Fruit fly (Drosophila melanogaster) whole organism, adult: Measurements from ENCODE around the gene CG17687.
A peak's percentile ranks its signal among the peaks of the same experiment; 100 is the strongest.

Source experiments
- CG11617 ChIP-seq: fragments of 200-800 bp; sonication (Bioruptor generic); optimal IDR thresholded peaks from 2 replicates; lab custom pipeline; 2017; ENCODE audit warnings: mild to moderate bottlenecking, missing biosample characterization, missing genetic modification reagents, missing genetic modification characterization
- CG12768 ChIP-seq: fragments of 200-800 bp; sonication (Bioruptor generic); optimal IDR thresholded peaks from 2 replicates; lab custom pipeline; 2017; ENCODE audit warnings: missing biosample characterization, missing genetic modification characterization, mild to moderate bottlenecking, moderate library complexity, missing genetic modification reagents
- CG14711 ChIP-seq: fragments of 200-800 bp; sonication (Bioruptor generic); optimal IDR thresholded peaks from 2 replicates; lab custom pipeline; 2018; ENCODE audit warnings: missing biosample characterization, mild to moderate bottlenecking, missing genetic modification characterization, moderate library complexity
- CG1620 ChIP-seq: fragments of 200-800 bp; sonication (Bioruptor generic); optimal IDR thresholded peaks from 2 replicates; lab custom pipeline; 2016; ENCODE audit warnings: missing biosample characterization, missing genetic modification characterization
- CG33017 ChIP-seq: fragments of 200-800 bp; sonication (Bioruptor generic); optimal IDR thresholded peaks from 2 replicates; lab custom pipeline; 2018; ENCODE audit warnings: missing biosample characterization, mild to moderate bottlenecking, missing genetic modification characterization, moderate library complexity
- CG5204 ChIP-seq: fragments of 200-800 bp; sonication (Bioruptor generic); optimal IDR thresholded peaks from 2 replicates; lab custom pipeline; 2016; ENCODE audit warnings: missing biosample characterization, missing genetic modification characterization
- CG7045 ChIP-seq: fragments of 200-800 bp; sonication (Bioruptor generic); optimal IDR thresholded peaks from 2 replicates; lab custom pipeline; 2017; ENCODE audit warnings: missing biosample characterization, mild to moderate bottlenecking, missing genetic modification characterization
- CG7101 ChIP-seq: fragments of 200-800 bp; sonication (Bioruptor generic); optimal IDR thresholded peaks from 2 replicates; lab custom pipeline; 2018; ENCODE audit warnings: missing biosample characterization, mild to moderate bottlenecking, missing genetic modification characterization, moderate library complexity
- Clk ChIP-seq: fragments of 200-800 bp; sonication (Bioruptor generic); optimal IDR thresholded peaks from 2 replicates; lab custom pipeline; 2017; ENCODE audit warnings: missing biosample characterization, missing genetic modification characterization
- Crg-1 ChIP-seq: fragments of 200-800 bp; sonication (Bioruptor generic); optimal IDR thresholded peaks from 2 replicates; lab custom pipeline; 2016; ENCODE audit warnings: missing biosample characterization, missing genetic modification characterization
- Hr96 ChIP-seq: fragments of 200-800 bp; sonication (Bioruptor generic); optimal IDR thresholded peaks from 2 replicates; lab custom pipeline; 2016; ENCODE audit warnings: missing biosample characterization, missing genetic modification characterization
- Mnt ChIP-seq: fragments of 200-800 bp; sonication (Bioruptor generic); optimal IDR thresholded peaks from 2 replicates; lab custom pipeline; 2016; ENCODE audit warnings: missing biosample characterization, mild to moderate bottlenecking, missing genetic modification characterization
- bab1 ChIP-seq: fragments of 200-800 bp; sonication (Bioruptor generic); optimal IDR thresholded peaks from 3 replicates; lab custom pipeline; 2019; ENCODE audit warnings: missing biosample characterization, mild to moderate bottlenecking, missing genetic modification characterization, moderate library complexity
- cic ChIP-seq: fragments of 200-800 bp; sonication (Bioruptor generic); optimal IDR thresholded peaks from 2 replicates; lab custom pipeline; 2017; ENCODE audit warnings: missing biosample characterization, mild to moderate bottlenecking, missing genetic modification characterization, moderate library complexity
- cnc ChIP-seq, 2 experiments: fragments of >200 bp; optimal IDR thresholded peaks; 2 replicates each; lab custom pipeline; 2017
- kay ChIP-seq: fragments of 200-800 bp; sonication (Bioruptor generic); peaks from one replicate; lab custom pipeline; 2016; ENCODE audit warnings: missing biosample characterization, missing genetic modification characterization, borderline replicate concordance
- ovo ChIP-seq: fragments of 200-800 bp; sonication (Bioruptor generic); optimal IDR thresholded peaks from 2 replicates; lab custom pipeline; 2016; ENCODE audit warnings: missing biosample characterization, missing genetic modification characterization
- pad ChIP-seq: fragments of 200-800 bp; sonication (Bioruptor generic); optimal IDR thresholded peaks from 3 replicates; lab custom pipeline; 2017; ENCODE audit warnings: missing biosample characterization, missing genetic modification characterization, mild to moderate bottlenecking, moderate library complexity, missing genetic modification reagents
- tj ChIP-seq: fragments of 200-800 bp; sonication (Bioruptor generic); optimal IDR thresholded peaks from 3 replicates; lab custom pipeline; 2017; ENCODE audit warnings: missing biosample characterization, mild to moderate bottlenecking, missing genetic modification characterization, moderate library complexity
- toe ChIP-seq: fragments of 200-800 bp; sonication (Bioruptor generic); optimal IDR thresholded peaks from 2 replicates; lab custom pipeline; 2016; ENCODE audit warnings: missing biosample characterization, missing genetic modification characterization

The CG17687 gene

DNA sequence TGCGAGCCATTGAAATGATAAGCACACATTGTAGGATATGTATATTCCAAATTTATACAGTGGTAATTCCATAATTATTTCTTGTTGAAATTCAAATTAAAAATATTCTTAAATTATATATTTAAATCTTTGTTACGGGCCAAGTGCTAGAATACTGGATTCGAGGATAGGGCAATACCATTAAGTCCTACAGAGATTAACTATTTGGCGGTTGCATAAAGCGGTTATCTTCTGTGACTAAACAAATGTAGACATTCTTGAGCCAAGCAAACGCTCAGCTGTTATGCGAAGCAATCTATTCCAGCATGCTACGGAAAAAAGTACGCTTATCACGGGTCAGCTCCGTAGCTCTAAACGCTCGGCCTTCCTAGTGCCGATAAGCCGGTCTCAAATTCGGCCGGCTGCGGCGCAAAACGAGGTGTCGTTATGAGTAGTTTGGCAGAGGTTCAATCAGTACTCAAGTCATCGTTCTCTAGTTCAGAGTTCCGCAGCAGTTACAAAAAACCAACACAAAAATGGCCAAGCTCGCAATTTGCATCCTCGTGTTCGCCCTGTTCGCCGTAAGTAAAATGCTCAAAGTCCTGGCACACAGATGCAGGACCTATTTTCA, 7.4 kb downstream of the CG17687 start, which contains the start of gene Nplp2:
Gene Nplp2, plus strand, starts transcription at position 293 of the 610 bp plus-strand sequence.
- TF ChIP-seq CG1620 (GFP tag; lab: Kevin White, UChicago): no peak
- no peak for TF ChIP-seq Clk (GFP tag; lab: Kevin White, UChicago)
- TF ChIP-seq kay (GFP tag; lab: Kevin White, UChicago): peak; percentile 9
- TF ChIP-seq Crg-1 (GFP tag; lab: Kevin White, UChicago): no peak
- peak; percentile 79 for TF ChIP-seq CG7101
- peak; percentile 13 for TF ChIP-seq toe (GFP tag; lab: Kevin White, UChicago)
- no peak for TF ChIP-seq tj (GFP tag; lab: Kevin White, UChicago)
- TF ChIP-seq ovo (GFP tag; lab: Kevin White, UChicago): no peak
- TF ChIP-seq CG33017 (tag; lab: Kevin White, UChicago): peak; percentile 72
- peak; percentile 20 for TF ChIP-seq CG12768 (GFP tag; lab: Kevin White, UChicago)
- TF ChIP-seq CG14711 (tag; lab: Kevin White, UChicago): peak; percentile 42
- TF ChIP-seq CG7045 (GFP tag; lab: Kevin White, UChicago): no peak
- TF ChIP-seq CG11617 (GFP tag; lab: Kevin White, UChicago): no peak
- TF ChIP-seq CG5204 (GFP tag; lab: Kevin White, UChicago): no peak
- TF ChIP-seq Hr96 (GFP tag; lab: Kevin White, UChicago): no peak
- no peak for TF ChIP-seq cnc (optimal IDR thresholded peaks at IDR 0.05; lab: Kevin White, UChicago)
- TF ChIP-seq bab1 (GFP tag; lab: Kevin White, UChicago): no peak

DNA sequence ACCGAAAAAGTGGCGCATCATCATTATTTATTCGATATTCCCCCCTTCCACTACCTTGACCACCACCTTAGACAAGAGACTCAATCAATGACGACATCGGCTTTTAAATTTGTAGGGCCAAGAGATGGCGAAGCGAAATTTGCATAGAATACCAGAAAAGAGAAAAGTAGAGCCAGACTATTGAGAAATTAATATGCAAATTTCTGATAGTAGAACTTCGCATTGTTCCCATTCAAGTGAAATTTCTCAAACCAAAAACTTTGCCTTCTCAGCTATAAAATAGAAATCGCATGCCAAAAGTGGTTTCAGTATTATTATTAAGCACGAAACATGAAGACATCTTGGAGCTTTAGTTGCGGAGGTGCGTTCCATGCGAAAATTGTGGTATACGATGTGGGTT, 28.8 kb downstream of the CG17687 start, which contains the start of gene CG14111:
Gene CG14111, plus strand, starts transcription at position 301 of the 400 bp plus-strand sequence.
- TF ChIP-seq CG7101: no peak
- no peak for TF ChIP-seq cnc (optimal IDR thresholded peaks at IDR 0.05; lab: Kevin White, UChicago)
- no peak for TF ChIP-seq CG11617 (GFP tag; lab: Kevin White, UChicago)
- TF ChIP-seq CG1620 (GFP tag; lab: Kevin White, UChicago): no peak
- no peak for TF ChIP-seq CG33017 (tag; lab: Kevin White, UChicago)
- TF ChIP-seq Crg-1 (GFP tag; lab: Kevin White, UChicago): no peak
- no peak for TF ChIP-seq ovo (GFP tag; lab: Kevin White, UChicago)
- no peak for TF ChIP-seq CG7045 (GFP tag; lab: Kevin White, UChicago)
- no peak for TF ChIP-seq CG14711 (tag; lab: Kevin White, UChicago)
- no peak for TF ChIP-seq cic
- TF ChIP-seq toe (GFP tag; lab: Kevin White, UChicago): no peak
- TF ChIP-seq CG5204 (GFP tag; lab: Kevin White, UChicago): no peak
- no peak for TF ChIP-seq pad (GFP tag; lab: Kevin White, UChicago)
- TF ChIP-seq Clk (GFP tag; lab: Kevin White, UChicago): no peak
- TF ChIP-seq Hr96 (GFP tag; lab: Kevin White, UChicago): no peak
- TF ChIP-seq tj (GFP tag; lab: Kevin White, UChicago): no peak
- no peak for TF ChIP-seq CG12768 (GFP tag; lab: Kevin White, UChicago)
- TF ChIP-seq kay (GFP tag; lab: Kevin White, UChicago): no peak
- TF ChIP-seq bab1 (GFP tag; lab: Kevin White, UChicago): no peak
- TF ChIP-seq Mnt (GFP tag; lab: Kevin White, UChicago): no peak

DNA sequence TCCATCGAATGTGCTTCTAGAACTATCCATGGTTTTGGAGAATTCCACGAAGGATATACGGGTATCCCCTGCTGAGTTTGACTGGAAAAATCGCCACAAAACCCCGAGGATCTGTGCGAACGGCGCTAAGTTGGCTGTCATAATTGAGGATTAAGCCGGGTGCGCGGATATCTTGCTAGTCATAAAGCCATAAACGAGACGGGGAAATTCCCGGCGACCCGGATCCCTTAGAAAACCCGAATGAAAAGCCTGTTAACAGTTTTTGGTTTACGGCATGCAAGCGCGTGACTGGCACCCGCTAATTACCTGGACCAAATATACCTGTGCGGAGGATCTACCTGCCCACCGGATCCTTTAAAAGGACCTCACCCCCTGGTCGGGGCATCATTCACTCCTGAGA, 29.4 kb downstream of the CG17687 start, which contains the start of gene SNCF:
Gene SNCF, plus strand, starts transcription at position 382 of the 400 bp plus-strand sequence.
- TF ChIP-seq Clk (GFP tag; lab: Kevin White, UChicago) (no peak), CG7045 (GFP tag; lab: Kevin White, UChicago) (no peak), kay (GFP tag; lab: Kevin White, UChicago) (no peak), CG7101 (no peak)

DNA sequence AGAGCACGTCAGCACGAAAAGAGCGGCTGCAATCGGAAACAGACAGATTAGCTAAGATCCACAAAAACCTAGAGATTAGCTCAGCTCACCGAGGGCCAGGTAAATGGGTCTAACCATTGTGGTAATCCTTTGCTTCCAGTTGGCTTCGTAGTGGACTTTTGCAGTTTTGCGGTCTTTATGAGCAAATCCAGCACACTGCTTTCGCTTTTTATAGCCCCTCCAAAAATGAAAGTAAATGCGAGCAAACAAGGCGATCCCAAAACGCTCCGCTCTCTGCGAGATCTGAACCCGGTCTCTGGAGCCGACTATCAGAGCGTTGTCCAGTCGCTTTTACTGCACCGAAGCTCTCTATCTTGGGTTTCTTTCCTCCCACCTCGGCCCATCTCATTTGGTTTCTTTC, 32.3 kb downstream of the CG17687 start, which contains the start of gene CG14107:
Gene CG14107, minus strand, starts transcription at position 187 of the 400 bp plus-strand sequence.
- TF ChIP-seq pad (GFP tag; lab: Kevin White, UChicago) (no peak), Hr96 (GFP tag; lab: Kevin White, UChicago) (no peak), CG1620 (GFP tag; lab: Kevin White, UChicago) (no peak), Crg-1 (GFP tag; lab: Kevin White, UChicago) (no peak), CG33017 (tag; lab: Kevin White, UChicago) (no peak), CG12768 (GFP tag; lab: Kevin White, UChicago) (no peak), Mnt (GFP tag; lab: Kevin White, UChicago) (no peak), Clk (GFP tag; lab: Kevin White, UChicago) (no peak), CG5204 (GFP tag; lab: Kevin White, UChicago) (no peak), cic (no peak), bab1 (GFP tag; lab: Kevin White, UChicago) (no peak), CG7101 (no peak), ovo (GFP tag; lab: Kevin White, UChicago) (no peak)

DNA sequence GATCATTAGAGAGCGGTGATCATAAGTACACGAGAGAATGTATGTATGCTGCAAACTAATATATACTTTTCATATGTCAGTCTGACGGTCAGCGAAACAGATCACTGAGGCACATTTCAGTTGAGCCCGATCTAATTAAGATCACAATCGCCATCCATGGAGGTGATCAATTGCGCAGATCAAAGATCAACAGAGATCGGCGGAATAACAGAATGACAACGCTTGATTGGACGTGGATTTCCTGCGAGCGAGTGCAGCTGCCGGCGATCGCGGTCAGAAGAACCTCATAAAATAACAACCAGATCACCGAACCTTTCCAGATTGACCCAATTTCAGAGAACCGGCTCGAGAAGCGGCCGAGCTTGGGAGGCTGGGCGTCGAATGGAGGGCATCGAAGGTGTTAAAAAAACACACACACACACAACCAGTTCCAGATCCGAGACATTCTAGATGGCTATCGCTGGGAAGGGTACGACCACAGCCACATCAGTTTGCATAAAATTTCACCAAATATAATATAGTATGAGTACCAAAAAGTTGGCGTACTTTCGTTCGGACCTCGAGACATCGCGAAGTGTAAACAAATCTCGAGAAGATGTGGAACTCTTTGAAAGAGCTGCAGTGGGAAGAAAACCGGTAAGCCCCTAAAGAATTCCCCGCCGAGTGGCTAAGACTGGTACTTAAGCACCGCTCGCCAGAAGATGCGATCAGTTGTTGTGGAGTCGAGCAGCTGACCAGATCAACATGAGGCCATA, 33.4 kb downstream of the CG17687 start, which contains the start of gene ImpL1:
Gene ImpL1, plus strand, starts transcription at position 705 of the 755 bp plus-strand sequence.
- no peak for TF ChIP-seq CG7045 (GFP tag; lab: Kevin White, UChicago)
- no peak for TF ChIP-seq toe (GFP tag; lab: Kevin White, UChicago)
- no peak for TF ChIP-seq Hr96 (GFP tag; lab: Kevin White, UChicago)
- TF ChIP-seq CG12768 (GFP tag; lab: Kevin White, UChicago): no peak
- TF ChIP-seq CG7101: no peak
- no peak for TF ChIP-seq cic
- TF ChIP-seq CG11617 (GFP tag; lab: Kevin White, UChicago): no peak
- no peak for TF ChIP-seq Crg-1 (GFP tag; lab: Kevin White, UChicago)
- TF ChIP-seq CG5204 (GFP tag; lab: Kevin White, UChicago): no peak
- no peak for TF ChIP-seq tj (GFP tag; lab: Kevin White, UChicago)
- no peak for TF ChIP-seq pad (GFP tag; lab: Kevin White, UChicago)
- no peak for TF ChIP-seq bab1 (GFP tag; lab: Kevin White, UChicago)
- TF ChIP-seq cnc (optimal IDR thresholded peaks at IDR 0.05; lab: Kevin White, UChicago): no peak
- TF ChIP-seq Mnt (GFP tag; lab: Kevin White, UChicago): no peak
- no peak for TF ChIP-seq CG33017 (tag; lab: Kevin White, UChicago)
- no peak for TF ChIP-seq CG14711 (tag; lab: Kevin White, UChicago)
- no peak for TF ChIP-seq CG1620 (GFP tag; lab: Kevin White, UChicago)
- no peak for TF ChIP-seq Clk (GFP tag; lab: Kevin White, UChicago)
- no peak for TF ChIP-seq ovo (GFP tag; lab: Kevin White, UChicago)
